Worm (Caenorhabditis elegans) whole organism, L4 larva: ENCODE results near the gene nhr-66.

ENCODE experiments used
- F26F4.8 ChIP-seq: fragments of 200-800 bp; sonication (Bioruptor generic); conservative IDR thresholded peaks from 2 replicates; pipeline ENCODE4 v1.3.6; 2022; ENCODE audit warnings: missing genetic modification characterization, missing compliant biosample characterization
- F44E2.7 ChIP-seq: fragments of 200-800 bp; sonication (Bioruptor generic); IDR thresholded peaks from 2 replicates; pipeline ENCODE4 v2.1.2; 2022; ENCODE audit warnings: missing genetic modification characterization, missing compliant biosample characterization
- R02D3.7 ChIP-seq: fragments of 150-350 bp; sonication (generic microtip); optimal IDR thresholded peaks from 3 replicates; lab custom pipeline; 2014; ENCODE audit warnings: missing biosample characterization, missing genetic modification characterization
- T20F7.1 ChIP-seq: fragments of 200-800 bp; sonication (Bioruptor generic); optimal IDR thresholded peaks from 2 replicates; lab custom pipeline; 2018; ENCODE audit warnings: mild to moderate bottlenecking, missing genetic modification characterization, missing compliant biosample characterization
- T26A8.4 ChIP-seq: fragments of 200-800 bp; sonication (Bioruptor generic); IDR thresholded peaks from 2 replicates; pipeline ENCODE4 v1.3.6; 2022; ENCODE audit warnings: missing genetic modification characterization, missing compliant biosample characterization
- Y48G9A.11 ChIP-seq: fragments of 200-800 bp; sonication (Bioruptor generic); IDR thresholded peaks from 2 replicates; pipeline ENCODE4 v1.3.6; 2022; ENCODE audit warnings: missing genetic modification reagents, missing genetic modification characterization, missing compliant biosample characterization
- Y5F2A.4 ChIP-seq: fragments of 200-800 bp; sonication (Bioruptor generic); optimal IDR thresholded peaks from 2 replicates; lab custom pipeline; 2018; ENCODE audit warnings: mild to moderate bottlenecking, missing genetic modification characterization, missing compliant biosample characterization
- aha-1 ChIP-seq: fragments of 150-350 bp; peaks from one replicate; lab custom pipeline; 2014; ENCODE audit warnings: missing biosample characterization, missing genetic modification characterization
- arid-1 ChIP-seq: fragments of 200-800 bp; sonication (Bioruptor generic); conservative IDR thresholded peaks from 2 replicates; pipeline ENCODE4 v1.3.6; 2022; ENCODE audit warnings: missing genetic modification reagents, missing genetic modification characterization, missing compliant biosample characterization
- attf-4 ChIP-seq: sonication (generic microtip); optimal IDR thresholded peaks from 3 replicates; lab custom pipeline; 2017; ENCODE audit warnings: missing biosample characterization, missing genetic modification characterization
- ceh-20 ChIP-seq: fragments of 200-800 bp; sonication (Bioruptor generic); IDR thresholded peaks from 2 replicates; pipeline ENCODE4 v1.3.6; 2022; ENCODE audit warnings: missing genetic modification reagents, missing genetic modification characterization, missing compliant biosample characterization
- ctbp-1 ChIP-seq: fragments of 200-800 bp; sonication (Bioruptor generic); IDR thresholded peaks from 2 replicates; pipeline ENCODE4 v1.3.6; 2022; ENCODE audit warnings: missing genetic modification reagents, missing genetic modification characterization, missing compliant biosample characterization
- daf-16 ChIP-seq, 3 experiments: sonication (generic microtip); optimal IDR thresholded peaks; 2 replicates each; lab custom pipeline; 2016 to 2017; ENCODE audit warnings: missing genetic modification characterization in 3 of 3, missing genetic modification reagents in 3 of 3, mild to moderate bottlenecking in 2 of 3, missing compliant biosample characterization in 2 of 3, missing biosample characterization in 1 of 3, moderate library complexity in 1 of 3
- daf-19 ChIP-seq: fragments of 200-800 bp; sonication (Bioruptor generic); conservative IDR thresholded peaks from 2 replicates; pipeline ENCODE4 v1.3.6; 2022; ENCODE audit warnings: missing genetic modification characterization, missing compliant biosample characterization
- dmd-6 ChIP-seq: fragments of 200-800 bp; sonication (Bioruptor generic); IDR thresholded peaks from 2 replicates; pipeline ENCODE4 v1.3.6; 2022; ENCODE audit warnings: missing genetic modification reagents, missing genetic modification characterization, missing compliant biosample characterization
- dmd-8 ChIP-seq: fragments of 200-800 bp; sonication (Bioruptor generic); IDR thresholded peaks from 2 replicates; pipeline ENCODE4 v1.3.6; 2022; ENCODE audit warnings: missing genetic modification characterization, missing compliant biosample characterization
- dpl-1 ChIP-seq: fragments of 150-350 bp; optimal IDR thresholded peaks from 2 replicates; lab custom pipeline; 2014; ENCODE audit warnings: missing biosample characterization, missing genetic modification reagents, missing genetic modification characterization
- duxl-1 ChIP-seq: sonication (generic microtip); optimal IDR thresholded peaks from 2 replicates; lab custom pipeline; 2016; ENCODE audit warnings: mild to moderate bottlenecking, missing genetic modification characterization, moderate library complexity, missing compliant biosample characterization; ENCODE audit not compliant: poor library complexity
- dve-1 ChIP-seq: sonication (generic microtip); optimal IDR thresholded peaks from 2 replicates; lab custom pipeline; 2017; ENCODE audit warnings: antibody characterized with exemption, mild to moderate bottlenecking, missing genetic modification characterization, missing compliant biosample characterization; ENCODE audit not compliant: insufficient read depth
- egl-43 ChIP-seq: fragments of 200-800 bp; sonication (Bioruptor generic); IDR thresholded peaks from 2 replicates; pipeline ENCODE4 v1.3.6; 2022; ENCODE audit warnings: missing genetic modification reagents, missing genetic modification characterization, missing compliant biosample characterization
- gei-8 ChIP-seq: fragments of 200-800 bp; sonication (Bioruptor generic); optimal IDR thresholded peaks from 2 replicates; lab custom pipeline; 2018; ENCODE audit warnings: mild to moderate bottlenecking, missing genetic modification characterization, missing compliant biosample characterization
- hlh-11 ChIP-seq: fragments of 200-800 bp; sonication (Bioruptor generic); optimal IDR thresholded peaks from 2 replicates; lab custom pipeline; 2018; ENCODE audit warnings: mild to moderate bottlenecking, missing genetic modification characterization, missing compliant biosample characterization
- lin-13 ChIP-seq: fragments of 150-350 bp; optimal IDR thresholded peaks from 2 replicates; lab custom pipeline; 2014; ENCODE audit warnings: missing biosample characterization, missing genetic modification reagents, missing genetic modification characterization
- lir-3 ChIP-seq: sonication (generic microtip); optimal IDR thresholded peaks from 2 replicates; lab custom pipeline; 2016; ENCODE audit warnings: mild to moderate bottlenecking, missing genetic modification characterization, missing compliant biosample characterization
- lsy-2 ChIP-seq, 2 experiments: fragments of 150-350 bp in 1 of 2; sonication (generic microtip) in 1 of 2; optimal IDR thresholded peaks; 2 replicates each; lab custom pipeline; 2014 to 2017; ENCODE audit warnings: missing biosample characterization in 2 of 2, missing genetic modification characterization in 2 of 2
- mdl-1 ChIP-seq, 2 experiments: fragments of 150-350 bp in 1 of 2; sonication (generic microtip) in 1 of 2; optimal IDR thresholded peaks; 2 replicates each; lab custom pipeline; 2014 to 2017; ENCODE audit warnings: missing biosample characterization in 2 of 2, missing genetic modification characterization in 2 of 2
- mep-1 ChIP-seq: fragments of 150-350 bp; sonication (generic microtip); optimal IDR thresholded peaks from 3 replicates; lab custom pipeline; 2014; ENCODE audit warnings: missing biosample characterization, missing genetic modification characterization
- mxl-3 ChIP-seq: fragments of 200-800 bp; sonication (Bioruptor generic); optimal IDR thresholded peaks from 2 replicates; lab custom pipeline; 2018; ENCODE audit warnings: mild to moderate bottlenecking, missing genetic modification characterization, missing compliant biosample characterization
- nhr-10 ChIP-seq: fragments of 150-350 bp; optimal IDR thresholded peaks from 2 replicates; lab custom pipeline; 2014; ENCODE audit warnings: missing biosample characterization, missing genetic modification characterization
- nhr-102 ChIP-seq: sonication (generic microtip); optimal IDR thresholded peaks from 2 replicates; lab custom pipeline; 2016; ENCODE audit warnings: mild to moderate bottlenecking, missing genetic modification characterization, moderate library complexity, missing compliant biosample characterization
- nhr-111 ChIP-seq: fragments of 200-800 bp; sonication (Bioruptor generic); optimal IDR thresholded peaks from 2 replicates; lab custom pipeline; 2018; ENCODE audit warnings: mild to moderate bottlenecking, missing genetic modification characterization, missing compliant biosample characterization
- nhr-237 ChIP-seq: sonication (generic microtip); optimal IDR thresholded peaks from 2 replicates; lab custom pipeline; 2017; ENCODE audit warnings: missing biosample characterization, missing genetic modification characterization
- nhr-25 ChIP-seq: sonication (generic microtip); optimal IDR thresholded peaks from 2 replicates; lab custom pipeline; 2017; ENCODE audit warnings: missing genetic modification characterization, mild to moderate bottlenecking, missing compliant biosample characterization, antibody characterized with exemption, moderate library complexity, borderline replicate concordance; ENCODE audit not compliant: insufficient read depth
- nhr-28 ChIP-seq: fragments of 150-350 bp; optimal IDR thresholded peaks from 2 replicates; lab custom pipeline; 2014; ENCODE audit warnings: missing biosample characterization, missing genetic modification characterization
- nhr-76 ChIP-seq: fragments of 150-350 bp; optimal IDR thresholded peaks from 2 replicates; lab custom pipeline; 2014; ENCODE audit warnings: missing biosample characterization, missing genetic modification characterization
- pha-4 ChIP-seq, 2 experiments: fragments of 150-350 bp in 1 of 2; fragments of 200-800 bp in 1 of 2; sonication (Bioruptor generic) in 1 of 2; IDR thresholded peaks in 1 of 2; optimal IDR thresholded peaks in 1 of 2; 2 replicates each; pipeline versions ENCODE4 v1.3.6 to Lab custom; 2014 to 2022; ENCODE audit warnings: missing genetic modification characterization in 2 of 2, missing genetic modification reagents in 2 of 2, missing biosample characterization in 1 of 2, missing compliant biosample characterization in 1 of 2
- php-3 ChIP-seq: fragments of 200-800 bp; sonication (Bioruptor generic); IDR thresholded peaks from 2 replicates; pipeline ENCODE4 v1.3.6; 2022; ENCODE audit warnings: missing genetic modification reagents, missing genetic modification characterization, missing compliant biosample characterization
- pqm-1 ChIP-seq: sonication (generic microtip); optimal IDR thresholded peaks from 2 replicates; lab custom pipeline; 2017; ENCODE audit warnings: missing biosample characterization, missing genetic modification characterization
- saeg-2 ChIP-seq: fragments of 200-800 bp; sonication (Bioruptor generic); IDR thresholded peaks from 2 replicates; pipeline ENCODE4 v1.3.6; 2022; ENCODE audit warnings: missing genetic modification reagents, missing genetic modification characterization, missing compliant biosample characterization
- spr-1 ChIP-seq: sonication (generic microtip); optimal IDR thresholded peaks from 2 replicates; lab custom pipeline; 2016; ENCODE audit warnings: mild to moderate bottlenecking, missing genetic modification characterization, missing compliant biosample characterization
- spr-3 ChIP-seq: fragments of 200-800 bp; sonication (Bioruptor generic); optimal IDR thresholded peaks from 2 replicates; lab custom pipeline; 2018; ENCODE audit warnings: mild to moderate bottlenecking, missing genetic modification characterization, missing compliant biosample characterization
- tag-97 ChIP-seq: fragments of 200-800 bp; sonication (Bioruptor generic); IDR thresholded peaks from 2 replicates; pipeline ENCODE4 v1.3.6; 2022; ENCODE audit warnings: missing genetic modification characterization, missing compliant biosample characterization
- tra-1 ChIP-seq: fragments of 200-800 bp; sonication (Bioruptor generic); IDR thresholded peaks from 2 replicates; pipeline ENCODE4 v1.3.6; 2022; ENCODE audit warnings: missing genetic modification reagents, missing genetic modification characterization, missing compliant biosample characterization
- unc-130 ChIP-seq: sonication (generic microtip); optimal IDR thresholded peaks from 2 replicates; lab custom pipeline; 2016; ENCODE audit warnings: missing genetic modification reagents, missing genetic modification characterization, missing compliant biosample characterization
- vab-7 ChIP-seq: fragments of 200-800 bp; sonication (Bioruptor generic); IDR thresholded peaks from 2 replicates; pipeline ENCODE4 v1.3.6; 2022; ENCODE audit warnings: missing genetic modification reagents, missing genetic modification characterization, missing compliant biosample characterization
- zfp-2 ChIP-seq: sonication (generic microtip); optimal IDR thresholded peaks from 2 replicates; lab custom pipeline; 2016; ENCODE audit warnings: mild to moderate bottlenecking, missing genetic modification characterization, missing compliant biosample characterization

nhr-66 gene

DNA sequence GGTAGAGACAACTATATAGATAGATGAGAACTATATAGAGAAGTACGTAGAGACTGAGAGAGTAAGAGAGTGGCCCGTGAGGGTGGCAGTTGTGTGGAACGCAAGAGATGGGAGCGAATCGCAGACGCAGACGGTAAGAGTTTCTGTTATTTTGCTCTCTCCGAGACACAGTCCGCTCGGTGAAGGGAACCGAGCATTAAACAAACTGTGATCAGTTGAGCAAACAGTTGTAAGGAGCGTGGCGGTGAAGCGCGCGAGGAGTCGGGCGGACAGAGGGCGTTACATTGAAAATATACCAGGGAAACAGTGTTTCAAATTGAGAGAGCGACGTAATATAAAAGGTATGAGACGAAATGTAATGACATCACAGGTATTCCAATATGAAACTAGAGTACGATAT, 6.9 kb downstream of the nhr-66 start (continued):
- TF ChIP-seq zfp-2 (tag; lab: Kevin White, UChicago) = no peak
- peak; percentile 10 for TF ChIP-seq lin-13
- no peak for TF ChIP-seq dpl-1 (GFP tag; lab: Kevin White, UChicago)
- no peak for TF ChIP-seq F44E2.7 (GFP tag; lab: Robert Waterston, UW)
- TF ChIP-seq Y48G9A.11 (GFP tag; lab: Robert Waterston, UW) = no peak
- TF ChIP-seq aha-1 (tag; lab: Kevin White, UChicago) = no peak
- no peak for TF ChIP-seq ctbp-1 (GFP tag; lab: Robert Waterston, UW)
- no peak for TF ChIP-seq nhr-76 (tag; lab: Kevin White, UChicago)

- TF ChIP-seq ceh-20 (GFP tag; lab: Robert Waterston, UW) (peak; percentile 40; the same call in 1 of the 2 replicates), php-3 (GFP tag; lab: Robert Waterston, UW) (peak; percentile 50; the same call in 1 of the 2 replicates), dmd-6 (GFP tag; lab: Robert Waterston, UW) (no peak), pha-4 (GFP tag; IDR thresholded peaks at IDR 0.05; lab: Robert Waterston, UW) (0 out of 2 replicates have a peak, but pooled peaks have one; percentile 9), pha-4 (tag; optimal IDR thresholded peaks at IDR 0.05; lab: Kevin White, UChicago) (no peak), mep-1 (tag; lab: Kevin White, UChicago) (no peak), dve-1 (tag; lab: Kevin White, UChicago) (peak; percentile 32), T20F7.1 (GFP tag; lab: Kevin White, UChicago) (peak; percentile 18), nhr-28 (tag; lab: Kevin White, UChicago) (peak; percentile 33), T26A8.4 (GFP tag; lab: Robert Waterston, UW) (peak; percentile 7; the same call in 1 of the 2 replicates), lsy-2 (tag; optimal IDR thresholded peaks at IDR 0.05; lab: Kevin White, UChicago) (peak in 1 of 2 experiments; percentile 7), F26F4.8 (GFP tag; lab: Robert Waterston, UW) (no peak), nhr-237 (no peak), Y5F2A.4 (GFP tag; lab: Kevin White, UChicago) (no peak), duxl-1 (tag; lab: Kevin White, UChicago) (no peak), daf-19 (GFP tag; lab: Robert Waterston, UW) (no peak), daf-16 (GFP tag; optimal IDR thresholded peaks at IDR 0.05; lab: Kevin White, UChicago) (no peak), daf-16 (tag; optimal IDR thresholded peaks at IDR 0.05; lab: Kevin White, UChicago) (peak; percentile 55)
These were observed 9.9 kb downstream of the nhr-66 start for ce11 chrIV:8226474-8226873.

DNA sequence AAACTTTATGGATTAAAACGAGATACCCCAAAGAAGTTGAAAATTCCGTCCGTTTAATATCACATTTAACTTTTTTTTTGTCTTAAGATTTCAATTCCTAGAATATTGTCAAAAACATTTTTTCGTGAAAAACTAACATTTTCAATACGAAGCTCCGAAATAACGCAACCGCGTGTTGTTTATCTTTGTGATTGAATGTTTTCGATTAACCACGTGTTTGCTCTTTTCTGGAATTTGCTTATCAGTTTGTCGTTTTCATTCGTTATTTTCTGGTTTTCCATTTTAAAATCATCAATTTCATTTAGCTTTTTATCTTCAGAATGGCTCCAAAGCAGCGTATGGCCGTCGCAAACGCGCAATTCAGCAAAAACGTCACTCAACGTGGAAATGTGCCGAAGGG, 11.0 kb downstream of the nhr-66 start, which contains the start of gene serp-1.2:
Gene serp-1.2 (plus strand): TSS at position 318 of the 400 bp plus-strand sequence.
- peak; percentile 64 for TF ChIP-seq hlh-11 (tag; lab: Kevin White, UChicago)
- no peak for TF ChIP-seq Y5F2A.4 (GFP tag; lab: Kevin White, UChicago)
- TF ChIP-seq attf-4 = no peak
- no peak for TF ChIP-seq dmd-8 (GFP tag; lab: Robert Waterston, UW)
- TF ChIP-seq T26A8.4 (GFP tag; lab: Robert Waterston, UW) = no peak
- TF ChIP-seq mdl-1 (tag; optimal IDR thresholded peaks at IDR 0.05; lab: Kevin White, UChicago) = peak in 1 of 2 experiments; percentile 21
- TF ChIP-seq saeg-2 (GFP tag; lab: Robert Waterston, UW) = no peak
- TF ChIP-seq pqm-1 = peak; percentile 2
- no peak for TF ChIP-seq lir-3 (tag; lab: Kevin White, UChicago)
- TF ChIP-seq gei-8 (GFP tag; lab: Kevin White, UChicago) = no peak
- peak; percentile 62 for TF ChIP-seq mxl-3 (GFP tag; lab: Kevin White, UChicago)
- no peak for TF ChIP-seq nhr-102 (tag; lab: Kevin White, UChicago)
- no peak for TF ChIP-seq spr-1
- peak; percentile 81 for TF ChIP-seq dve-1 (tag; lab: Kevin White, UChicago)
- no peak for TF ChIP-seq vab-7 (GFP tag; lab: Robert Waterston, UW)
- TF ChIP-seq nhr-25 (tag; lab: Kevin White, UChicago) = no peak
- TF ChIP-seq arid-1 = no peak
- no peak for TF ChIP-seq tra-1 (GFP tag; lab: Robert Waterston, UW)
- no peak for TF ChIP-seq tag-97 (GFP tag; lab: Robert Waterston, UW)
- no peak for TF ChIP-seq R02D3.7
- TF ChIP-seq nhr-10 (tag; lab: Kevin White, UChicago) = no peak
- no peak for TF ChIP-seq egl-43
- no peak for TF ChIP-seq nhr-111
- TF ChIP-seq spr-3 = no peak
- TF ChIP-seq F26F4.8 (GFP tag; lab: Robert Waterston, UW) = no peak
- no peak for TF ChIP-seq ceh-20 (GFP tag; lab: Robert Waterston, UW)
- TF ChIP-seq T20F7.1 (GFP tag; lab: Kevin White, UChicago) = peak; percentile 90
- no peak for TF ChIP-seq unc-130 (GFP tag; lab: Kevin White, UChicago)
